Fruit fly (Drosophila melanogaster): Measurements from ENCODE around the gene Alg14.

Gene Alg14

DNA sequence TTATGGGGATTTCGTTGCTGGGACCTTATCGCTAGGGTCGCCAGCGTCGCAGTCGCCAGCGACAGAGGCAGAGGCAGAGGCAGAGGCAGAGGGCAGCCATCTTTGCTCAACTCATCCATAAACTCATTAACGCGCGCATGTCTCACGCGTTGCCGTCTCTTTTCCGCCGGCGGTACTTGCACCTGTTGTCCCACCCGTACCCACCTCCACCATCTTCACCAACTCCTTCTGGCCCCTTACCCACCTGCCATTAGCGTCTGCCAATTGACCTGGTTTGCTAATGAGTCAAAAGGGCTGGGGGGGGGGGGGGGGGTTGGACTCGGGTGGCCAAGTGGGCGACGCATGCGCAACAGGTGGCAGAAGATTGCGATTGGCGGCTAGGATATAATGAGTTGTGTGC is 30.9 kb downstream of the Alg14 start:
- TF ChIP-seq CG18619 (GFP tag; optimal IDR thresholded peaks at IDR 0.05) = no peak
- TF ChIP-seq Med (GFP tag) = peak; percentile 39
- peak; percentile 20; the same call in 1 of the 2 replicates for TF ChIP-seq CG10321 (GFP tag; IDR thresholded peaks at IDR 0.05)
- peak; percentile 8 for TF ChIP-seq zen (tag; optimal IDR thresholded peaks at IDR 0.05)
- TF ChIP-seq crol (GFP tag; IDR thresholded peaks at IDR 0.05) = peak; percentile 76
- TF ChIP-seq Ets65A (GFP tag) = peak; percentile 24
- no peak for TF ChIP-seq B-H1 (GFP tag; IDR thresholded peaks at IDR 0.05)
- peak; percentile 15 for TF ChIP-seq lab (GFP tag; optimal IDR thresholded peaks at IDR 0.05)
- TF ChIP-seq CG3847 (GFP tag; IDR thresholded peaks at IDR 0.05) = 0 out of 2 replicates have a peak, but pooled peaks have one; percentile 12
- TF ChIP-seq Atf3 (GFP tag; optimal IDR thresholded peaks at IDR 0.05) = no peak
- TF ChIP-seq Awh (GFP tag; IDR thresholded peaks at IDR 0.05) = 0 out of 2 replicates have a peak, but pooled peaks have one; percentile 23
- peak; percentile 26 for TF ChIP-seq CG10543 (GFP tag; optimal IDR thresholded peaks at IDR 0.05)
- TF ChIP-seq phol (tag; optimal IDR thresholded peaks at IDR 0.05) = peak; percentile 43
- TF ChIP-seq CoRest (tag; optimal IDR thresholded peaks at IDR 0.05) = no peak
- TF ChIP-seq Adf1 (GFP tag; IDR thresholded peaks at IDR 0.05) = peak; percentile 88
- TF ChIP-seq sug (tag; optimal IDR thresholded peaks at IDR 0.05) = peak; percentile 45
- peak; percentile 55 for TF ChIP-seq Nf-YC (tag; optimal IDR thresholded peaks at IDR 0.05)
- 0 out of 3 replicates have a peak, but pooled peaks have one; percentile 2 for TF ChIP-seq ci (GFP tag; IDR thresholded peaks at IDR 0.05)

dm6 chrX:15511399-15511798 is 39.4 kb downstream of the Alg14 start:
- TF ChIP-seq CG2116 (GFP tag; optimal IDR thresholded peaks at IDR 0.05) (no peak), CG2129 (GFP tag; IDR thresholded peaks at IDR 0.05; ENCODE audit: partially characterized antibody) (no peak), sug (tag; optimal IDR thresholded peaks at IDR 0.05) (no peak), cas (GFP tag; IDR thresholded peaks at IDR 0.05) (no peak), dysf (GFP tag; IDR thresholded peaks at IDR 0.05) (0 out of 3 replicates have a peak, but pooled peaks have one; percentile 16), CG11398 (GFP tag; optimal IDR thresholded peaks at IDR 0.05) (no peak), Eip74EF (GFP tag; optimal IDR thresholded peaks at IDR 0.05) (no peak), btn (GFP tag; optimal IDR thresholded peaks at IDR 0.05) (no peak), sens (GFP tag) (peak; percentile 90), CG6689 (GFP tag; IDR thresholded peaks at IDR 0.05) (no peak), yki (optimal IDR thresholded peaks at IDR 0.05) (no peak), CG1647 (GFP tag; optimal IDR thresholded peaks at IDR 0.05) (no peak), CG15011 (GFP tag; optimal IDR thresholded peaks at IDR 0.05) (no peak), slbo (GFP tag; IDR thresholded peaks at IDR 0.05) (peak; percentile 28; the same call in 1 of the 2 replicates), Optix (GFP tag; IDR thresholded peaks at IDR 0.05) (no peak), tap (tag; optimal IDR thresholded peaks at IDR 0.05) (no peak), vfl (GFP tag; optimal IDR thresholded peaks at IDR 0.05) (no peak), Hr3 (GFP tag; optimal IDR thresholded peaks at IDR 0.05) (no peak), CG11560 (tag; IDR thresholded peaks at IDR 0.05) (no peak), ci (GFP tag; IDR thresholded peaks at IDR 0.05) (peak; percentile 45; the same call in 1 of the 3 replicates), cwo (GFP tag; optimal IDR thresholded peaks at IDR 0.05) (no peak), CG17385 (GFP tag; optimal IDR thresholded peaks at IDR 0.05) (no peak), vvl (GFP tag; IDR thresholded peaks at IDR 0.05) (peak; percentile 35; the same call in 1 of the 2 replicates), CG10462 (GFP tag; optimal IDR thresholded peaks at IDR 0.05) (no peak), CG2120 (GFP tag; optimal IDR thresholded peaks at IDR 0.05) (peak; percentile 50), az2 (GFP tag; optimal IDR thresholded peaks at IDR 0.05) (no peak), lola (GFP tag; optimal IDR thresholded peaks at IDR 0.05) (no peak), dati (GFP tag; IDR thresholded peaks at IDR 0.05) (no peak), CG6272 (GFP tag; IDR thresholded peaks at IDR 0.05) (no peak), klu (GFP tag; IDR thresholded peaks at IDR 0.05) (no peak), CG16863 (GFP tag; optimal IDR thresholded peaks at IDR 0.05) (no peak), fd102C (GFP tag; optimal IDR thresholded peaks at IDR 0.05) (no peak), zf30C (GFP tag; optimal IDR thresholded peaks at IDR 0.05) (peak; percentile 32), CG6854 (GFP tag; optimal IDR thresholded peaks at IDR 0.05) (no peak), CG7786 (GFP tag; optimal IDR thresholded peaks at IDR 0.05) (no peak), her (GFP tag; optimal IDR thresholded peaks at IDR 0.05) (no peak)
